Worm (Caenorhabditis elegans) whole organism, late embryonic: ENCODE measurements around the gene srg-25.

Experiments used
- K02D7.2 ChIP-seq: sonication (generic microtip); optimal IDR thresholded peaks from 2 replicates; lab custom pipeline; 2017; ENCODE audit warnings: mild to moderate bottlenecking, missing genetic modification characterization, missing compliant biosample characterization
- ahr-1 ChIP-seq: sonication (generic microtip); optimal IDR thresholded peaks from 2 replicates; lab custom pipeline; 2016; ENCODE audit warnings: missing genetic modification characterization, missing compliant biosample characterization
- ceh-18 ChIP-seq: sonication (generic microtip); optimal IDR thresholded peaks from 2 replicates; lab custom pipeline; 2016; ENCODE audit warnings: missing genetic modification characterization, missing compliant biosample characterization
- ceh-19 ChIP-seq: fragments of 200-800 bp; sonication (Bioruptor generic); optimal IDR thresholded peaks from 2 replicates; lab custom pipeline; 2018; ENCODE audit warnings: mild to moderate bottlenecking, missing genetic modification characterization, missing compliant biosample characterization
- ceh-34 ChIP-seq: sonication (generic microtip); optimal IDR thresholded peaks from 2 replicates; lab custom pipeline; 2016; ENCODE audit warnings: mild to moderate bottlenecking, missing genetic modification characterization, missing compliant biosample characterization
- ceh-45 ChIP-seq: fragments of 200-800 bp; sonication (Bioruptor generic); IDR thresholded peaks from 2 replicates; pipeline ENCODE4 v1.3.6; 2022; ENCODE audit warnings: missing genetic modification reagents, missing genetic modification characterization, missing compliant biosample characterization
- che-1 ChIP-seq: sonication (generic microtip); optimal IDR thresholded peaks from 2 replicates; lab custom pipeline; 2016; ENCODE audit warnings: mild to moderate bottlenecking, missing genetic modification characterization, missing compliant biosample characterization
- elt-2 ChIP-seq: sonication (generic microtip); optimal IDR thresholded peaks from 2 replicates; lab custom pipeline; 2016; ENCODE audit warnings: missing genetic modification reagents, missing genetic modification characterization, missing compliant biosample characterization
- elt-4 ChIP-seq: sonication (generic microtip); optimal IDR thresholded peaks from 2 replicates; lab custom pipeline; 2016; ENCODE audit warnings: missing genetic modification characterization, missing compliant biosample characterization
- hlh-15 ChIP-seq: sonication (generic microtip); optimal IDR thresholded peaks from 2 replicates; lab custom pipeline; 2016; ENCODE audit warnings: missing genetic modification characterization, missing compliant biosample characterization
- nfya-1 ChIP-seq: sonication (generic microtip); optimal IDR thresholded peaks from 2 replicates; lab custom pipeline; 2017; ENCODE audit warnings: missing genetic modification characterization, mild to moderate bottlenecking, missing compliant biosample characterization, antibody characterized with exemption, moderate library complexity
- npax-4 ChIP-seq: sonication (generic microtip); optimal IDR thresholded peaks from 2 replicates; lab custom pipeline; 2016; ENCODE audit warnings: missing genetic modification characterization, missing compliant biosample characterization
- pag-3 ChIP-seq: sonication (generic microtip); optimal IDR thresholded peaks from 2 replicates; lab custom pipeline; 2016; ENCODE audit warnings: missing compliant biosample characterization, missing genetic modification characterization, borderline replicate concordance
- pha-4 ChIP-seq: fragments of 150-350 bp; optimal IDR thresholded peaks from 2 replicates; lab custom pipeline; 2018; ENCODE audit warnings: missing biosample characterization, missing genetic modification reagents, missing genetic modification characterization
- pqm-1 ChIP-seq: sonication (generic microtip); optimal IDR thresholded peaks from 2 replicates; lab custom pipeline; 2016; ENCODE audit warnings: missing genetic modification characterization, missing compliant biosample characterization
- pros-1 ChIP-seq: fragments of 150-350 bp; optimal IDR thresholded peaks from 2 replicates; lab custom pipeline; 2014; ENCODE audit warnings: missing biosample characterization, missing genetic modification reagents, missing genetic modification characterization
- rnt-1 ChIP-seq: sonication (generic microtip); optimal IDR thresholded peaks from 2 replicates; lab custom pipeline; 2016; ENCODE audit warnings: missing genetic modification characterization, missing compliant biosample characterization
- sdc-2 ChIP-seq: sonication (generic microtip); optimal IDR thresholded peaks from 2 replicates; lab custom pipeline; 2016; ENCODE audit warnings: missing genotype, missing genetic modification characterization, missing compliant biosample characterization
- tbx-2 ChIP-seq: sonication (generic microtip); optimal IDR thresholded peaks from 2 replicates; lab custom pipeline; 2016; ENCODE audit warnings: missing genetic modification characterization, missing compliant biosample characterization
- unc-3 ChIP-seq, 2 experiments: fragments of 200-800 bp in 1 of 2; sonication (Bioruptor generic) in 1 of 2; sonication (generic microtip) in 1 of 2; conservative IDR thresholded peaks in 1 of 2; optimal IDR thresholded peaks in 1 of 2; 2 replicates each; pipeline versions ENCODE4 v1.3.6 to Lab custom; 2016 to 2022; ENCODE audit warnings: missing compliant biosample characterization in 2 of 2, missing genetic modification characterization in 2 of 2, missing genetic modification reagents in 1 of 2
- unc-55 ChIP-seq: sonication (generic microtip); optimal IDR thresholded peaks from 2 replicates; lab custom pipeline; 2017; ENCODE audit warnings: missing biosample characterization, missing genetic modification reagents, missing genetic modification characterization
- zip-5 ChIP-seq: sonication (generic microtip); optimal IDR thresholded peaks from 2 replicates; lab custom pipeline; 2016; ENCODE audit warnings: missing genetic modification characterization, missing compliant biosample characterization

Gene srg-25

ce11 chrV:5297740-5298139 is 47.6 kb downstream of the srg-25 start:
- TF ChIP-seq ceh-45 (GFP tag; lab: Robert Waterston, UW) (no peak), elt-4 (tag; lab: Kevin White, UChicago) (no peak), che-1 (tag; lab: Kevin White, UChicago) (no peak), pha-4 (tag; lab: Kevin White, UChicago) (no peak), pqm-1 (tag; lab: Kevin White, UChicago) (no peak), ceh-19 (no peak), unc-55 (no peak), npax-4 (tag; lab: Kevin White, UChicago) (no peak), K02D7.2 (tag; lab: Kevin White, UChicago) (no peak), unc-3 (GFP tag; conservative IDR thresholded peaks at IDR 0.05; lab: Robert Waterston, UW) (no peak), unc-3 (tag; optimal IDR thresholded peaks at IDR 0.05; lab: Kevin White, UChicago) (no peak), sdc-2 (tag; lab: Kevin White, UChicago) (no peak), pros-1 (tag; lab: Kevin White, UChicago) (no peak), zip-5 (no peak), pag-3 (tag; lab: Kevin White, UChicago) (no peak), hlh-15 (tag; lab: Kevin White, UChicago) (no peak)

ce11 chrV:5295940-5296339 is 49.4 kb downstream of the srg-25 start:
- TF ChIP-seq rnt-1 (tag; lab: Kevin White, UChicago) = peak; percentile 72
- TF ChIP-seq ahr-1 (tag; lab: Kevin White, UChicago) = no peak
- TF ChIP-seq ceh-18 = peak; percentile 80
- TF ChIP-seq nfya-1 (tag; lab: Kevin White, UChicago) = no peak
- TF ChIP-seq ceh-34 (tag; lab: Kevin White, UChicago) = no peak
- TF ChIP-seq tbx-2 (tag; lab: Kevin White, UChicago) = peak; percentile 4
- TF ChIP-seq unc-55 = peak; percentile 59
- no peak for TF ChIP-seq elt-2 (tag; lab: Kevin White, UChicago)
